Worm (Caenorhabditis elegans) whole organism, L3 larva: ENCODE measurements around the gene tsp-2.

ENCODE experiments used
- nhr-237 ChIP-seq: fragments of 150-350 bp; optimal IDR thresholded peaks from 2 replicates; lab custom pipeline; 2014; ENCODE audit warnings: missing biosample characterization, missing genetic modification characterization
- nhr-77 ChIP-seq: fragments of 150-350 bp; optimal IDR thresholded peaks from 2 replicates; lab custom pipeline; 2014; ENCODE audit warnings: missing biosample characterization, missing genetic modification characterization

- no peak for TF ChIP-seq nhr-77 (tag; lab: Kevin White, UChicago)
- TF ChIP-seq nhr-237 (tag; lab: Kevin White, UChicago), result no peak
Observed at ce11 chrIII:8199060-8199459, 38.7 kb downstream of the tsp-2 start.
